Worm (Caenorhabditis elegans): ENCODE data around the gene Y43D4A.6.
"Not testable (repeated sequence)": the region's sequence is repeated elsewhere in the genome, so short reads cannot be mapped to it uniquely, and the experiment has no call there.

The Y43D4A.6 gene

DNA sequence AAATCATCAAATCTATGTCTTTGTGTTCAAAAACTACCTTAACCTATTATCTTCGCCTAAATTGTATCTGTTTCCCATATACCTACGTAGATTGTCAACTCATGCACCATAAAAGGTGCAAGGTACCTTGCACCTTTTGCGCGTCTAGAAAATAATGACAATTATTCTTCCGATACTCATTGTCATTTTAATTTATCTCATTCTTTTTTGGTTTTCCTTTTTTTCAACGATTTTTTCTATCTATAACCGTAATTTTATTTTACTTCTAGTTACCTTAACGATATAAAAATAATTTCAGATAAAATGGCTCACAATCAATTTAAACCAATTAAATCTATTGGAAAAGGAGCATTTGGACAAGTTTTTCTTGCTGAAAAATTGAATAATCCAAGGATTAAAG, at the start of gene Y43D4A.6:
Gene Y43D4A.6, plus strand, starts transcription at position 301 of the 400 bp plus-strand sequence.
- TF ChIP-seq mep-1 (tag; optimal IDR thresholded peaks at IDR 0.05) (no peak), unc-62 (GFP tag; optimal IDR thresholded peaks at IDR 0.05 in 1 of 2) (peak in 1 of 2 experiments; percentile 63), unc-62 (tag; optimal IDR thresholded peaks at IDR 0.05) (no peak), Y5F2A.4 (GFP tag; optimal IDR thresholded peaks at IDR 0.05) (no peak)

DNA sequence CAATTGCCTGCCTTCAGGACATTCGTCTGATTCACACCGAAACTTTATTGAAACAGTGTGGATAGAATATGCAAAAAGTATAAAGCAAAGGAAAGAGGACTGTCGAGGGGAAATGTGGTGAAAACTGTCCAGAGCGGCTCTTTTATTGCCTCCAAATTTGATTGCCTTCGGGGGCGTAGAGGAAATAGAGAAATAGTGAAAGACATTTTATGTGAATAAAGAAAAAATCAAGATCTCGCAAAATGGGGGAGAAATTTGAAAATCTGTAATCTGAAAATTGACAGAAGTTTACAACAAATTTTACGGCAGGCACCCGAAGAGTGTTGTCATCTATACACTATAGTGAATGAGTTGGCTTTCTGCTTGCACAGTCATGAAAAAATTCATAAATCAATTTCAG, 46.4 kb upstream of the Y43D4A.6 start, which contains the start of gene Y51H4A.24:
Gene Y51H4A.24, minus strand, starts transcription at position 101 of the 400 bp plus-strand sequence.
- TF ChIP-seq dmd-9 (GFP tag; IDR thresholded peaks at IDR 0.05) = no peak
- no peak for TF ChIP-seq pqm-1 (tag; optimal IDR thresholded peaks at IDR 0.05)
- TF ChIP-seq dmd-6 (GFP tag; IDR thresholded peaks at IDR 0.05) = no peak
- TF ChIP-seq nhr-10 (tag; optimal IDR thresholded peaks at IDR 0.05) = no peak

DNA sequence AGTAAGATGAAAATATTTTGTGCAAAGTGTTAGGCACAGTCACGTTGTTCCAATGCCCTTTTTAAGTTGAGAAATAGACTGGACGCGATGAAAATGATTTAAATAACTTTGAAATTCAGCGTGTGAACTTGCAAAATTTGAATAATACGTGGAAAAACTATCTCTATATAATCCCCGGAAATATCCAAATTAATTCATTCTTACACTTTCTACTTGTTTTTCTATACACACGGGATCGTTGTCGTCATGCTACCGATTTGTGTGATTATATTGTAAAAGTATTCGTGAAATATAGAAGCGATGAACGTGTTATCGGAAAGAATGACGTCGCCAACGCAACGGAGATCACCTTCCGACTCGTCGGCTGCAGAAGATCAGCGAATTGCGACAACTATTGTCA, 43.6 kb upstream of the Y43D4A.6 start, which contains the start of gene Y43D4A.1:
Gene Y43D4A.1, plus strand, starts transcription at position 301 of the 400 bp plus-strand sequence.
- TF ChIP-seq zfp-3 (GFP tag; conservative IDR thresholded peaks at IDR 0.05) (no peak), hif-1 (tag; optimal IDR thresholded peaks at IDR 0.05) (no peak), dve-1 (tag; optimal IDR thresholded peaks at IDR 0.05; ENCODE audit: insufficient read depth) (no peak), dmd-9 (GFP tag; IDR thresholded peaks at IDR 0.05) (no peak), ama-1 (optimal IDR thresholded peaks at IDR 0.05) (no peak), unc-130 (GFP tag; optimal IDR thresholded peaks at IDR 0.05) (no peak), daf-19 (GFP tag; conservative IDR thresholded peaks at IDR 0.05) (no peak), F44E2.7 (GFP tag; IDR thresholded peaks at IDR 0.05) (no peak), ztf-11 (tag; optimal IDR thresholded peaks at IDR 0.05) (no peak), spr-3 (GFP tag; optimal IDR thresholded peaks at IDR 0.05) (no peak), hmg-1.1 (GFP tag; IDR thresholded peaks at IDR 0.05) (no peak), Y105C5A.15 (GFP tag; IDR thresholded peaks at IDR 0.05) (no peak), arid-1 (GFP tag; conservative IDR thresholded peaks at IDR 0.05) (no peak), tra-1 (GFP tag; IDR thresholded peaks at IDR 0.05) (no peak), duxl-1 (tag; optimal IDR thresholded peaks at IDR 0.05; ENCODE audit: poor library complexity) (no peak), nhr-41 (GFP tag; IDR thresholded peaks at IDR 0.05) (no peak), F26F4.8 (GFP tag; conservative IDR thresholded peaks at IDR 0.05) (no peak), R02D3.7 (tag; optimal IDR thresholded peaks at IDR 0.05) (no peak), lin-38 (GFP tag; IDR thresholded peaks at IDR 0.05) (no peak), F49E8.2 (tag; optimal IDR thresholded peaks at IDR 0.05; ENCODE audit: borderline replicate concordance) (no peak)

DNA sequence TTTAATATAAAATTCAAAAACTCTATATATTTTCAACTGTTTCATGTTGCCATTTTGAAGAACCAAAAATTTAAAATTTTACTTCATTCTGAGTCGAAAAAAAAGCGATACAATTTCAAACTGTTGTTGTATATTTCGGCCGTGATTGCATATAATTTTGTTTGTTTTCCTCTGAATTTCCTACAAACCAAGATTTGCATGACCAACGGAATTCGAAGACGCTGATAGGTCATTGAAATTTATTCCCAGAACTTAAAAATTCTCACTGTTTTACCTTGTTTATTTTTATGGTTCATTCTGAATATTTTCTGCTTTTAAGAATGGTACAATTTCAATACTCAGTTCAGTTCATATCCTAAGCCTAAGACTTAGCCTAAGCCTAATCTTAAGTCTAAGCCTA, 36.0 kb upstream of the Y43D4A.6 start:
- peak; percentile 58; the same call in 1 of the 2 replicates for TF ChIP-seq snpc-1.2 (GFP tag; IDR thresholded peaks at IDR 0.05)
- no peak for TF ChIP-seq dpl-1 (GFP tag; optimal IDR thresholded peaks at IDR 0.05)
- TF ChIP-seq ceh-82 (tag; optimal IDR thresholded peaks at IDR 0.05) = no peak
- no peak for TF ChIP-seq egl-27 (tag; optimal IDR thresholded peaks at IDR 0.05)
- no peak for TF ChIP-seq zfp-3 (GFP tag; conservative IDR thresholded peaks at IDR 0.05)
- TF ChIP-seq rbr-2 (tag; optimal IDR thresholded peaks at IDR 0.05) = no peak

DNA sequence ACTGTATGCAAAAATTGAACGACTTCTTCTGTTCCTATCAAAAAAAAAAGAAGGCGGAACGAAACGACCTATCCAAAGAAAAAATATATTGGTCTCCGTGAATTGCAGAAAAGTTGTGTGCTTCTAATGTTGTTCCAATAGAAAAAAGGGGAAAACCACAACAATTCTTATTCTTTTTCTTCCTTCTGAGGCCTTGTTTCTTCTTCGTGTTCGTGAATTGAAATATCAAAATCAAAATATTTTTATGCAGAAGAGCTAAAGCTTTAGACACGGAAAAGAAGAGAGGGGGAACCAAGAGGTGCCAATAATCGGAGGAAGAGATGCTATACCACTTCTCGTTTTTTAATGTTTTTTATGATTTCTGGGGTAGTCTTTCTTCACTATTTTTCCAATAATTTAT, 31.4 kb upstream of the Y43D4A.6 start, which contains the start of gene Y43D4A.2:
Gene Y43D4A.2, minus strand, starts transcription at position 101 of the 400 bp plus-strand sequence.
- TF ChIP-seq aha-1 (tag); daf-16 (GFP tag; optimal IDR thresholded peaks at IDR 0.05); daf-16 (tag; optimal IDR thresholded peaks at IDR 0.05); hif-1 (tag; optimal IDR thresholded peaks at IDR 0.05): not testable (repeated sequence)
